Fruit fly (Drosophila melanogaster): ENCODE results near the gene inaE.

inaE gene

DNA sequence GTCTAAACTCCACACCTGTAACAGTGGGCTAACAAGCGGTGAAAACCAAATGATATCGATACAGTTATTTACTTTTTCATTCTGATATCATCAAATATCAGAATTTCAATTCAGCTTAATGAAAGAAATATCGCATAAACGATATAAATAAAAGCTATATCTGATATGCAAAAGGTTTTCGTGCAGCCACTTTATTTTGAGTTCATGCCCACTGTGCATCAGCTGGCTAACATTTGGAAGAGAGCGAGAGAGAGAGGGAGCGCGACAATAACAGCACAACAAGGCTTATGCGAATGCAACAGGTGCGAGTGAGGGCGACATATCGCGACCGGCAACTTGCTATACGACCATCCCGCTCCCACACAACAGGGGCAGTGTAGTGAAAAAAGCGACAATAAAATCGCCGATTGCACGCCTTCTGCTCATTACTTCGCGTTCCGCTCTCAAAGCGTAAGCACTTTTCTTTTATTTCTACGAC, 44.1 kb upstream of the inaE start, which contains the start of gene CG11151:
TSS of gene CG11151 (plus strand) at position 334 of the 478 bp plus-strand sequence.
- TF ChIP-seq CG6276 (GFP tag; optimal IDR thresholded peaks at IDR 0.05): peak; percentile 98
- TF ChIP-seq fkh (GFP tag; optimal IDR thresholded peaks at IDR 0.05): peak; percentile 77
- TF ChIP-seq dac (GFP tag; optimal IDR thresholded peaks at IDR 0.05): peak; percentile 94
- TF ChIP-seq Sox102F (GFP tag; optimal IDR thresholded peaks at IDR 0.05): peak; percentile 97
- TF ChIP-seq Sox14 (GFP tag; optimal IDR thresholded peaks at IDR 0.05): peak; percentile 98
- peak; percentile 97 for TF ChIP-seq Ets21C (GFP tag; optimal IDR thresholded peaks at IDR 0.05)
- peak; percentile 96 for TF ChIP-seq CG10631 (GFP tag; optimal IDR thresholded peaks at IDR 0.05)
- TF ChIP-seq dsx (GFP tag; optimal IDR thresholded peaks at IDR 0.05; ENCODE audit: poor library complexity, severe bottlenecking): peak; percentile 95
- TF ChIP-seq CG11902 (GFP tag; optimal IDR thresholded peaks at IDR 0.05): peak; percentile 91
- peak; percentile 94 for TF ChIP-seq CG6854 (GFP tag; optimal IDR thresholded peaks at IDR 0.05)
- peak; percentile 98 for TF ChIP-seq Met (GFP tag; optimal IDR thresholded peaks at IDR 0.05)
- TF ChIP-seq CG9139 (GFP tag; optimal IDR thresholded peaks at IDR 0.05): peak; percentile 93
- peak; percentile 97 for TF ChIP-seq CG6792 (GFP tag; optimal IDR thresholded peaks at IDR 0.05)
- TF ChIP-seq Blimp-1 (GFP tag; optimal IDR thresholded peaks at IDR 0.05): peak; percentile 83
- peak; percentile 92 for TF ChIP-seq CG8319 (GFP tag; optimal IDR thresholded peaks at IDR 0.05)
- TF ChIP-seq net (GFP tag; optimal IDR thresholded peaks at IDR 0.05): peak; percentile 97
- TF ChIP-seq CG15336 (GFP tag; IDR thresholded peaks at IDR 0.05): peak; percentile 98
- peak; percentile 97 for TF ChIP-seq CG6163 (GFP tag; IDR thresholded peaks at IDR 0.05)
- TF ChIP-seq CG6808 (GFP tag; optimal IDR thresholded peaks at IDR 0.05): peak; percentile 90
- peak; percentile 91 for TF ChIP-seq spab (GFP tag; optimal IDR thresholded peaks at IDR 0.05)
- TF ChIP-seq CG34406 (GFP tag; optimal IDR thresholded peaks at IDR 0.05): peak; percentile 96
- peak; percentile 89 for TF ChIP-seq fd85E (GFP tag; optimal IDR thresholded peaks at IDR 0.05)
- peak; percentile 94 for TF ChIP-seq Eip93F (GFP tag; optimal IDR thresholded peaks at IDR 0.05)
- TF ChIP-seq Eip75B (GFP tag; optimal IDR thresholded peaks at IDR 0.05): peak; percentile 97
- peak; percentile 95 for TF ChIP-seq CG4318 (GFP tag; optimal IDR thresholded peaks at IDR 0.05)
- TF ChIP-seq CG32006 (GFP tag; optimal IDR thresholded peaks at IDR 0.05): peak; percentile 97
- TF ChIP-seq CG31627 (GFP tag; optimal IDR thresholded peaks at IDR 0.05): peak; percentile 97
- peak; percentile 96 for TF ChIP-seq Lpt (GFP tag; optimal IDR thresholded peaks at IDR 0.05)
- peak; percentile 96 for TF ChIP-seq CG11762 (GFP tag; optimal IDR thresholded peaks at IDR 0.05; ENCODE audit: insufficient read depth)
- TF ChIP-seq eg (GFP tag; IDR thresholded peaks at IDR 0.05): peak; percentile 97
- TF ChIP-seq CG3032 (tag; optimal IDR thresholded peaks at IDR 0.05): peak; percentile 93
- TF ChIP-seq esn (GFP tag; optimal IDR thresholded peaks at IDR 0.05): peak; percentile 97
- TF ChIP-seq achi (GFP tag; optimal IDR thresholded peaks at IDR 0.05): peak; percentile 96
- TF ChIP-seq OdsH (GFP tag; optimal IDR thresholded peaks at IDR 0.05): peak; percentile 97
- TF ChIP-seq Ets96B (tag; optimal IDR thresholded peaks at IDR 0.05): peak; percentile 97
- peak; percentile 98 for TF ChIP-seq pdm3 (GFP tag; optimal IDR thresholded peaks at IDR 0.05)
- peak; percentile 93 for TF ChIP-seq Sox15 (GFP tag; optimal IDR thresholded peaks at IDR 0.05)
- TF ChIP-seq CG1621 (tag; optimal IDR thresholded peaks at IDR 0.05): peak; percentile 97
- TF ChIP-seq Smox (GFP tag; optimal IDR thresholded peaks at IDR 0.05): peak; percentile 98
- TF ChIP-seq Hr4 (GFP tag; optimal IDR thresholded peaks at IDR 0.05): peak; percentile 96
- TF ChIP-seq svp (GFP tag): peak; percentile 98
- peak; percentile 96 for TF ChIP-seq CG8632 (GFP tag; optimal IDR thresholded peaks at IDR 0.05)
- peak; percentile 99 for TF ChIP-seq Eip78C (GFP tag)
- peak; percentile 96 for TF ChIP-seq acj6 (GFP tag; optimal IDR thresholded peaks at IDR 0.05)
- peak; percentile 97 for TF ChIP-seq Hr39 (GFP tag; optimal IDR thresholded peaks at IDR 0.05)
- TF ChIP-seq fd59A (GFP tag; optimal IDR thresholded peaks at IDR 0.05): peak; percentile 94
- TF ChIP-seq ss (GFP tag; optimal IDR thresholded peaks at IDR 0.05): peak; percentile 95 to 96
- TF ChIP-seq Gug (GFP tag; IDR thresholded peaks at IDR 0.05): peak; percentile 94
- TF ChIP-seq topi (GFP tag; optimal IDR thresholded peaks at IDR 0.05): peak; percentile 98
- TF ChIP-seq vri (GFP tag; optimal IDR thresholded peaks at IDR 0.05): peak; percentile 96
- peak; percentile 95 for TF ChIP-seq CG8119 (GFP tag; IDR thresholded peaks at IDR 0.05)
- TF ChIP-seq CG11294 (GFP tag; IDR thresholded peaks at IDR 0.05): peak; percentile 94
